Worm (Caenorhabditis elegans) whole organism, L2 larva: ENCODE data around the gene F54D5.4.

Experiments
- F13H6.1 ChIP-seq: sonication (generic microtip); optimal IDR thresholded peaks from 2 replicates; lab custom pipeline; 2016; ENCODE audit warnings: missing genetic modification characterization, missing compliant biosample characterization
- aly-2 ChIP-seq: fragments of 150-350 bp; optimal IDR thresholded peaks from 2 replicates; lab custom pipeline; 2014; ENCODE audit warnings: missing biosample characterization, missing genetic modification characterization
- dmd-4 ChIP-seq: sonication (generic microtip); optimal IDR thresholded peaks from 2 replicates; lab custom pipeline; 2017; ENCODE audit warnings: missing biosample characterization, missing genetic modification characterization
- egl-27 ChIP-seq: sonication (generic microtip); optimal IDR thresholded peaks from 3 replicates; lab custom pipeline; 2017; ENCODE audit warnings: missing biosample characterization, missing genetic modification reagents, missing genetic modification characterization
- lin-39 ChIP-seq: fragments of 150-350 bp; optimal IDR thresholded peaks from 2 replicates; lab custom pipeline; 2014; ENCODE audit warnings: missing biosample characterization, missing genetic modification reagents, missing genetic modification characterization

DNA sequence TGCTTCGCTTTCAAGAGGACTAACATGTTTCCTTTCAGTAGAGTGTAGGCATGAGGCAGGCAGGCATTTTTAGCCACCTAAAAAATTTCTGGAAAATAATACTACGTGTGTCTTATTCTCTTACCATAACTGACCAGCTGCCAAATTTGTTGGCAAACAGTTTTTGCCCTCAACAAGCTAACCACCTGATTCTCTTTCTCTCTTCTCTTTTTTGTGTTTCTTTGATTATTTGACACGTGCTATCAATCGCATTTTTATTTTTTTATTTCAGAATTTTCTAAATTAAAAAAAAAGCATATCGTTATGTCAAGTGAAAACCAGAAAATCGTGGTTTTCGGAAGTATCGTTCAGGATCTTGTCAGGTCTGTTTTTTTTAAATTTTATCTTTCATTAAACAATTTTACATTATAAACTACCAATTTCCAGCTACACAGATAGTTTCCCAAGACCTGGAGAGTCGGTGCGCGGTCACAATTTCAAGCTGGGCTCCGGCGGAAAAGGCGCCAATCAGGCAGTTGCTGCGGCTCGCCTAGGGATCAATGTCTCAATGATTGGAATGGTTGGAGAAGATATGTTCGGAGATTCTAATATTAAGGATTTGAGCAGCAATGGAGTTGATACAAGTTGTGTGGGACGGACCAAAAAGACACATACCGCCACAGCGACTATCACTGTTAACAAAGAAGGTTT lies 42.6 kb downstream of the F54D5.4 start, which contains the start of gene F07A11.5:
- TF ChIP-seq egl-27 (no peak), F13H6.1 (tag; lab: Kevin White, UChicago) (no peak), lin-39 (no peak), aly-2 (tag; lab: Kevin White, UChicago) (no peak), dmd-4 (tag; lab: Kevin White, UChicago) (no peak)
